Fruit fly (Drosophila melanogaster): Measurements from ENCODE around the gene CG6770.
A peak's percentile ranks its signal among the peaks of the same experiment; 100 is the strongest.

CG6770 gene

DNA sequence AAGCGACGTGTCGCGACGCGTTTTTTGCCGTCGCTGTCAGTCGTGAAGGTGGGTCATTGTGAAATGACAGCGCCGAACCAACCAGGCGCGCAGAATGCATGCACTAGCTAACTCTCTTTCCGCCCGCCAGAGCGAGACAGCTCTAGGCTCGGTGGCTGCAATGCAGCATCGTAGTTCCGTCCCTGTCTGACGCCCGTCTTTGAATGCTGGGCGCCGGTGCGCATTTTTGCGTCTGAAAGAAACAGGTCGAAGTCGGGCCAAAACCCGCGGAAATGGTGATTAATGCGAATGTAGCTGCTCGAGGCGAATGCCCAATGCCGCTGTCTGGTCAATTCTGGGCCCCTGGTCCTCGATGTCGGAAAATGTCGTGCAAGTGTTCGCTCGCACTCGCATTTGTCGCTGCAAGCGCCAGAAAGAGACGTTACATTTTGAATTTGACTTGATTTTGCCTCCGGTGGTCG is 38.6 kb downstream of the CG6770 start (continued):
- peak; percentile 62 for TF ChIP-seq Vsx1 (GFP tag; optimal IDR thresholded peaks at IDR 0.05)
- peak; percentile 95 for TF ChIP-seq nom (GFP tag; optimal IDR thresholded peaks at IDR 0.05)
- TF ChIP-seq CG7745 (tag; optimal IDR thresholded peaks at IDR 0.05) = no peak
- no peak for TF ChIP-seq CG2129 (GFP tag; IDR thresholded peaks at IDR 0.05; ENCODE audit: partially characterized antibody)
- peak; percentile 28 for TF ChIP-seq pho (GFP tag; optimal IDR thresholded peaks at IDR 0.05)
- TF ChIP-seq CG32772 (GFP tag; IDR thresholded peaks at IDR 0.05) = no peak
- no peak for TF ChIP-seq Lim3 (GFP tag; IDR thresholded peaks at IDR 0.05)
- peak; percentile 50 for TF ChIP-seq Jarid2 (GFP tag; optimal IDR thresholded peaks at IDR 0.05)
- TF ChIP-seq CG7839 (tag; optimal IDR thresholded peaks at IDR 0.05) = peak; percentile 59
- TF ChIP-seq CG2116 (GFP tag; optimal IDR thresholded peaks at IDR 0.05) = no peak
- no peak for TF ChIP-seq jigr1 (GFP tag; IDR thresholded peaks at IDR 0.05)
- no peak for TF ChIP-seq rib (GFP tag; IDR thresholded peaks at IDR 0.05)
- no peak for TF ChIP-seq crol (GFP tag; IDR thresholded peaks at IDR 0.05)
- TF ChIP-seq peb (GFP tag; IDR thresholded peaks at IDR 0.05) = no peak
- peak; percentile 47 for TF ChIP-seq CG10209 (GFP tag; optimal IDR thresholded peaks at IDR 0.05)
- TF ChIP-seq exex (tag; optimal IDR thresholded peaks at IDR 0.05) = peak; percentile 76
- TF ChIP-seq CG6813 (GFP tag; optimal IDR thresholded peaks at IDR 0.05) = peak; percentile 50
- no peak for TF ChIP-seq unc-4 (GFP tag; IDR thresholded peaks at IDR 0.05; ENCODE audit: partially characterized antibody)
- TF ChIP-seq Hsf (GFP tag; optimal IDR thresholded peaks at IDR 0.05) = no peak
- TF ChIP-seq CHES-1-like (GFP tag; optimal IDR thresholded peaks at IDR 0.05) = peak; percentile 45
- TF ChIP-seq pan (optimal IDR thresholded peaks at IDR 0.05) = no peak
- TF ChIP-seq pan (GFP tag; optimal IDR thresholded peaks at IDR 0.05 in 1 of 2, IDR thresholded peaks at IDR 0.05 in 1 of 2) = no peak
- peak; percentile 49 for TF ChIP-seq PHDP (tag; optimal IDR thresholded peaks at IDR 0.05)
- peak; percentile 91 for TF ChIP-seq CG33213 (GFP tag; optimal IDR thresholded peaks at IDR 0.05)
- no peak for TF ChIP-seq CG31388 (GFP tag; optimal IDR thresholded peaks at IDR 0.05)
- TF ChIP-seq sna (GFP tag; IDR thresholded peaks at IDR 0.05; ENCODE audit: partially characterized antibody) = no peak
- TF ChIP-seq gsb-n (tag; optimal IDR thresholded peaks at IDR 0.05) = peak; percentile 19
- TF ChIP-seq CG2889 (GFP tag; IDR thresholded peaks at IDR 0.05) = no peak
- peak; percentile 75 for TF ChIP-seq NfI (GFP tag; optimal IDR thresholded peaks at IDR 0.05)
- peak; percentile 66 for TF ChIP-seq ERR (GFP tag; optimal IDR thresholded peaks at IDR 0.05)
- TF ChIP-seq CG14710 (tag; optimal IDR thresholded peaks at IDR 0.05) = peak; percentile 46
- TF ChIP-seq zen (tag; optimal IDR thresholded peaks at IDR 0.05) = peak; percentile 88
- peak; percentile 89 for TF ChIP-seq run (tag; optimal IDR thresholded peaks at IDR 0.05)
- TF ChIP-seq CrebB (tag; optimal IDR thresholded peaks at IDR 0.05) = peak; percentile 74
- TF ChIP-seq D19B (GFP tag; optimal IDR thresholded peaks at IDR 0.05) = no peak
- no peak for TF ChIP-seq sc (optimal IDR thresholded peaks at IDR 0.05)
- TF ChIP-seq sc (GFP tag; optimal IDR thresholded peaks at IDR 0.05) = peak; percentile 17
- TF ChIP-seq cas (GFP tag; IDR thresholded peaks at IDR 0.05) = no peak
- no peak for TF ChIP-seq z (GFP tag; IDR thresholded peaks at IDR 0.05)
- peak; percentile 50 for TF ChIP-seq disco-r (GFP tag; optimal IDR thresholded peaks at IDR 0.05)
- no peak for TF ChIP-seq Tbp (GFP tag; optimal IDR thresholded peaks at IDR 0.05)
- TF ChIP-seq CG8765 (GFP tag; IDR thresholded peaks at IDR 0.05) = no peak
- no peak for TF ChIP-seq eve (GFP tag; optimal IDR thresholded peaks at IDR 0.05)
- TF ChIP-seq gce (GFP tag; IDR thresholded peaks at IDR 0.05) = no peak
- TF ChIP-seq eyg (GFP tag; optimal IDR thresholded peaks at IDR 0.05) = no peak
- no peak for TF ChIP-seq Mrtf (GFP tag; IDR thresholded peaks at IDR 0.05)
- TF ChIP-seq CG9876 (GFP tag; optimal IDR thresholded peaks at IDR 0.05) = no peak
- TF ChIP-seq dmrt11E (tag; optimal IDR thresholded peaks at IDR 0.05) = peak; percentile 21
- no peak for TF ChIP-seq CG31441 (GFP tag; IDR thresholded peaks at IDR 0.05)
- TF ChIP-seq fru (optimal IDR thresholded peaks at IDR 0.05) = no peak
- no peak for TF ChIP-seq Rx (GFP tag; IDR thresholded peaks at IDR 0.05)
- peak; percentile 87 for TF ChIP-seq pb (GFP tag; optimal IDR thresholded peaks at IDR 0.05)
